Worm (Caenorhabditis elegans) whole organism, L4 larva: ENCODE results near the gene nhr-99.

Source experiments
- D1046.2 ChIP-seq: fragments of 200-800 bp; sonication (Bioruptor generic); IDR thresholded peaks from 2 replicates; pipeline ENCODE4 v1.3.6; 2022; ENCODE audit warnings: missing genetic modification characterization, missing compliant biosample characterization
- R02D3.7 ChIP-seq: fragments of 150-350 bp; sonication (generic microtip); optimal IDR thresholded peaks from 3 replicates; lab custom pipeline; 2014; ENCODE audit warnings: missing biosample characterization, missing genetic modification characterization
- T20F7.1 ChIP-seq: fragments of 200-800 bp; sonication (Bioruptor generic); optimal IDR thresholded peaks from 2 replicates; lab custom pipeline; 2018; ENCODE audit warnings: mild to moderate bottlenecking, missing genetic modification characterization, missing compliant biosample characterization
- Y48G9A.11 ChIP-seq: fragments of 200-800 bp; sonication (Bioruptor generic); IDR thresholded peaks from 2 replicates; pipeline ENCODE4 v1.3.6; 2022; ENCODE audit warnings: missing genetic modification reagents, missing genetic modification characterization, missing compliant biosample characterization
- Y75B8A.6 ChIP-seq: fragments of 200-800 bp; sonication (Bioruptor generic); IDR thresholded peaks from 2 replicates; pipeline ENCODE4 v1.3.6; 2022; ENCODE audit warnings: missing genetic modification reagents, missing genetic modification characterization, missing compliant biosample characterization
- ceh-32 ChIP-seq: sonication (generic microtip); optimal IDR thresholded peaks from 2 replicates; lab custom pipeline; 2016; ENCODE audit warnings: mild to moderate bottlenecking, missing genetic modification characterization, missing compliant biosample characterization; ENCODE audit not compliant: poor library complexity
- ceh-82 ChIP-seq: sonication (generic microtip); optimal IDR thresholded peaks from 2 replicates; lab custom pipeline; 2017; ENCODE audit warnings: missing biosample characterization, missing genetic modification characterization
- daf-12 ChIP-seq: fragments of 150-350 bp; optimal IDR thresholded peaks from 2 replicates; lab custom pipeline; 2014; ENCODE audit warnings: missing biosample characterization, missing genetic modification reagents, missing genetic modification characterization
- dmd-6 ChIP-seq: fragments of 200-800 bp; sonication (Bioruptor generic); IDR thresholded peaks from 2 replicates; pipeline ENCODE4 v1.3.6; 2022; ENCODE audit warnings: missing genetic modification reagents, missing genetic modification characterization, missing compliant biosample characterization
- dmd-8 ChIP-seq: fragments of 200-800 bp; sonication (Bioruptor generic); IDR thresholded peaks from 2 replicates; pipeline ENCODE4 v1.3.6; 2022; ENCODE audit warnings: missing genetic modification characterization, missing compliant biosample characterization
- dpl-1 ChIP-seq: fragments of 150-350 bp; optimal IDR thresholded peaks from 2 replicates; lab custom pipeline; 2014; ENCODE audit warnings: missing biosample characterization, missing genetic modification reagents, missing genetic modification characterization
- duxl-1 ChIP-seq: sonication (generic microtip); optimal IDR thresholded peaks from 2 replicates; lab custom pipeline; 2016; ENCODE audit warnings: mild to moderate bottlenecking, missing genetic modification characterization, moderate library complexity, missing compliant biosample characterization; ENCODE audit not compliant: poor library complexity
- dve-1 ChIP-seq: sonication (generic microtip); optimal IDR thresholded peaks from 2 replicates; lab custom pipeline; 2017; ENCODE audit warnings: antibody characterized with exemption, mild to moderate bottlenecking, missing genetic modification characterization, missing compliant biosample characterization; ENCODE audit not compliant: insufficient read depth
- egl-27 ChIP-seq: sonication (generic microtip); optimal IDR thresholded peaks from 3 replicates; lab custom pipeline; 2017; ENCODE audit warnings: missing biosample characterization, missing genetic modification reagents, missing genetic modification characterization
- egl-43 ChIP-seq: fragments of 200-800 bp; sonication (Bioruptor generic); IDR thresholded peaks from 2 replicates; pipeline ENCODE4 v1.3.6; 2022; ENCODE audit warnings: missing genetic modification reagents, missing genetic modification characterization, missing compliant biosample characterization
- fkh-10 ChIP-seq: fragments of 150-350 bp; optimal IDR thresholded peaks from 2 replicates; lab custom pipeline; 2014; ENCODE audit warnings: missing biosample characterization, missing genetic modification reagents, missing genetic modification characterization
- hlh-30 ChIP-seq: sonication (generic microtip); optimal IDR thresholded peaks from 2 replicates; lab custom pipeline; 2017; ENCODE audit warnings: antibody characterized with exemption, mild to moderate bottlenecking, missing genetic modification characterization, missing compliant biosample characterization; ENCODE audit not compliant: insufficient read depth
- hmg-1.1 ChIP-seq: fragments of 200-800 bp; sonication (Bioruptor generic); IDR thresholded peaks from 2 replicates; pipeline ENCODE4 v1.3.6; 2022; ENCODE audit warnings: missing genetic modification reagents, missing genetic modification characterization, missing compliant biosample characterization
- lin-38 ChIP-seq: fragments of 200-800 bp; sonication (Bioruptor generic); IDR thresholded peaks from 2 replicates; pipeline ENCODE4 v1.3.6; 2022; ENCODE audit warnings: missing genetic modification reagents, missing genetic modification characterization, missing compliant biosample characterization
- madf-5 ChIP-seq, 2 experiments: fragments of 200-800 bp; sonication (Bioruptor generic); IDR thresholded peaks; 2 replicates each; pipeline ENCODE4 v1.3.6; 2022; ENCODE audit warnings: missing compliant biosample characterization in 2 of 2, missing genetic modification characterization in 2 of 2
- mdt-29 ChIP-seq: fragments of 200-800 bp; sonication (Bioruptor generic); IDR thresholded peaks from 2 replicates; pipeline ENCODE4 v1.3.6; 2022; ENCODE audit warnings: missing genetic modification reagents, missing genetic modification characterization, missing compliant biosample characterization
- mxl-2 ChIP-seq: fragments of 200-800 bp; sonication (Bioruptor generic); conservative IDR thresholded peaks from 2 replicates; pipeline ENCODE4 v1.3.6; 2022; ENCODE audit warnings: missing genetic modification reagents, missing genetic modification characterization, missing compliant biosample characterization
- mxl-3 ChIP-seq: fragments of 200-800 bp; sonication (Bioruptor generic); optimal IDR thresholded peaks from 2 replicates; lab custom pipeline; 2018; ENCODE audit warnings: mild to moderate bottlenecking, missing genetic modification characterization, missing compliant biosample characterization
- nhr-237 ChIP-seq: sonication (generic microtip); optimal IDR thresholded peaks from 2 replicates; lab custom pipeline; 2017; ENCODE audit warnings: missing biosample characterization, missing genetic modification characterization
- nhr-28 ChIP-seq: fragments of 150-350 bp; optimal IDR thresholded peaks from 2 replicates; lab custom pipeline; 2014; ENCODE audit warnings: missing biosample characterization, missing genetic modification characterization
- nhr-6 ChIP-seq: fragments of 150-350 bp; optimal IDR thresholded peaks from 2 replicates; lab custom pipeline; 2014; ENCODE audit warnings: missing biosample characterization, missing genetic modification characterization
- pha-4 ChIP-seq, 2 experiments: fragments of 150-350 bp in 1 of 2; fragments of 200-800 bp in 1 of 2; sonication (Bioruptor generic) in 1 of 2; IDR thresholded peaks in 1 of 2; optimal IDR thresholded peaks in 1 of 2; 2 replicates each; pipeline versions ENCODE4 v1.3.6 to Lab custom; 2014 to 2022; ENCODE audit warnings: missing genetic modification characterization in 2 of 2, missing genetic modification reagents in 2 of 2, missing biosample characterization in 1 of 2, missing compliant biosample characterization in 1 of 2
- php-3 ChIP-seq: fragments of 200-800 bp; sonication (Bioruptor generic); IDR thresholded peaks from 2 replicates; pipeline ENCODE4 v1.3.6; 2022; ENCODE audit warnings: missing genetic modification reagents, missing genetic modification characterization, missing compliant biosample characterization
- pqm-1 ChIP-seq: sonication (generic microtip); optimal IDR thresholded peaks from 2 replicates; lab custom pipeline; 2017; ENCODE audit warnings: missing biosample characterization, missing genetic modification characterization
- rbr-2 ChIP-seq: sonication (generic microtip); optimal IDR thresholded peaks from 2 replicates; lab custom pipeline; 2016; ENCODE audit warnings: missing genotype, missing genetic modification characterization, missing compliant biosample characterization
- sdz-12 ChIP-seq: fragments of 200-800 bp; sonication (Bioruptor generic); optimal IDR thresholded peaks from 2 replicates; lab custom pipeline; 2018; ENCODE audit warnings: mild to moderate bottlenecking, missing genetic modification characterization, missing compliant biosample characterization
- unc-62 ChIP-seq, 3 experiments: fragments of 150-350 bp in 1 of 3; sonication (generic microtip); optimal IDR thresholded peaks in 2 of 3; peaks in 1 of 3; 1 replicate in 1 of 3; 2 replicates in 2 of 3; lab custom pipeline; 2014 to 2017; ENCODE audit warnings: missing biosample characterization in 3 of 3, missing genetic modification characterization in 3 of 3, missing genetic modification reagents in 3 of 3, missing genotype in 1 of 3
- vab-7 ChIP-seq: fragments of 200-800 bp; sonication (Bioruptor generic); IDR thresholded peaks from 2 replicates; pipeline ENCODE4 v1.3.6; 2022; ENCODE audit warnings: missing genetic modification reagents, missing genetic modification characterization, missing compliant biosample characterization
- zfp-2 ChIP-seq: sonication (generic microtip); optimal IDR thresholded peaks from 2 replicates; lab custom pipeline; 2016; ENCODE audit warnings: mild to moderate bottlenecking, missing genetic modification characterization, missing compliant biosample characterization
- zfp-3 ChIP-seq: fragments of 200-800 bp; sonication (Bioruptor generic); conservative IDR thresholded peaks from 2 replicates; pipeline ENCODE4 v1.3.6; 2022; ENCODE audit warnings: missing genetic modification reagents, missing genetic modification characterization, missing compliant biosample characterization

nhr-99 gene

ce11 chrV:521517-521916 lies 46.9 kb downstream of the nhr-99 start, which contains the start of gene srw-107:
srw-107 (minus strand) TSS chrV:521617.
- TF ChIP-seq mxl-2 (GFP tag; lab: Robert Waterston, UW) = no peak
- no peak for TF ChIP-seq unc-62 (GFP tag; optimal IDR thresholded peaks at IDR 0.05 in 1 of 2; lab: Kevin White, UChicago)
- no peak for TF ChIP-seq unc-62 (tag; optimal IDR thresholded peaks at IDR 0.05; lab: Kevin White, UChicago)
- TF ChIP-seq T20F7.1 (GFP tag; lab: Kevin White, UChicago) = no peak
- no peak for TF ChIP-seq madf-5 (GFP tag; IDR thresholded peaks at IDR 0.05; lab: Robert Waterston, UW)
- TF ChIP-seq lin-38 = no peak
- no peak for TF ChIP-seq zfp-3 (GFP tag; lab: Robert Waterston, UW)
- TF ChIP-seq hmg-1.1 (GFP tag; lab: Robert Waterston, UW) = no peak
- no peak for TF ChIP-seq dpl-1 (GFP tag; lab: Kevin White, UChicago)
- no peak for TF ChIP-seq nhr-6 (tag; lab: Kevin White, UChicago)
- no peak for TF ChIP-seq dmd-8 (GFP tag; lab: Robert Waterston, UW)

- TF ChIP-seq egl-43 (GFP tag; lab: Robert Waterston, UW) (no peak), Y75B8A.6 (GFP tag; lab: Robert Waterston, UW) (no peak), ceh-32 (tag; lab: Kevin White, UChicago) (no peak), R02D3.7 (tag; lab: Kevin White, UChicago) (no peak), nhr-28 (peak; percentile 65), ceh-82 (tag; lab: Kevin White, UChicago) (no peak), duxl-1 (tag; lab: Kevin White, UChicago) (no peak), Y48G9A.11 (GFP tag; lab: Robert Waterston, UW) (no peak), lin-38 (no peak), hlh-30 (tag; lab: Kevin White, UChicago) (peak; percentile 15), pqm-1 (no peak), mxl-3 (GFP tag; lab: Kevin White, UChicago) (no peak), zfp-2 (tag; lab: Kevin White, UChicago) (no peak), dmd-6 (peak; percentile 77), vab-7 (no peak), sdz-12 (GFP tag; lab: Kevin White, UChicago) (no peak), dve-1 (tag; lab: Kevin White, UChicago) (no peak), rbr-2 (no peak), nhr-237 (tag; lab: Kevin White, UChicago) (no peak)
These were observed 49.5 kb downstream of the nhr-99 start, which contains the start of gene lipl-3 for ce11 chrV:524058-524457. lipl-3 (minus strand) TSS chrV:524218.

- TF ChIP-seq egl-27 (tag; lab: Kevin White, UChicago) = no peak
- TF ChIP-seq D1046.2 (GFP tag; lab: Robert Waterston, UW) = no peak
- TF ChIP-seq daf-12 (tag; lab: Kevin White, UChicago) = no peak
- TF ChIP-seq pha-4 (GFP tag; IDR thresholded peaks at IDR 0.05; lab: Robert Waterston, UW) = no peak
- no peak for TF ChIP-seq pha-4 (tag; optimal IDR thresholded peaks at IDR 0.05; lab: Kevin White, UChicago)
- no peak for TF ChIP-seq fkh-10 (GFP tag; lab: Kevin White, UChicago)
- no peak for TF ChIP-seq mdt-29 (GFP tag; lab: Robert Waterston, UW)
- TF ChIP-seq php-3 = no peak
- TF ChIP-seq Y75B8A.6 (GFP tag; lab: Robert Waterston, UW) = no peak
- TF ChIP-seq T20F7.1 (GFP tag; lab: Kevin White, UChicago) = no peak
- no peak for TF ChIP-seq dve-1 (tag; lab: Kevin White, UChicago)
These were observed 50.5 kb downstream of the nhr-99 start, which contains the start of gene R11G11.16 for ce11 chrV:525040-525439. R11G11.16 (minus strand) TSS chrV:525140.
